Worm (Caenorhabditis elegans) whole organism, midembryonic: ENCODE data around the gene sru-9.
"Not testable (repeated sequence)": the region's sequence is repeated elsewhere in the genome, so short reads cannot be mapped to it uniquely, and the experiment has no call there.

Experiments
- T22C8.4 ChIP-seq: fragments of 200-800 bp; sonication (Bioruptor generic); IDR thresholded peaks from 2 replicates; pipeline ENCODE4 v1.3.6; 2022; ENCODE audit warnings: missing genetic modification characterization, missing compliant biosample characterization
- cog-1 ChIP-seq: sonication (generic microtip); optimal IDR thresholded peaks from 2 replicates; lab custom pipeline; 2016; ENCODE audit warnings: missing genetic modification characterization, missing compliant biosample characterization
- flt-1 ChIP-seq: fragments of 200-800 bp; sonication (Bioruptor generic); IDR thresholded peaks from 2 replicates; pipeline ENCODE4 v1.3.6; 2022; ENCODE audit warnings: missing genetic modification characterization, missing compliant biosample characterization
- klf-2 ChIP-seq: fragments of 200-800 bp; sonication (Bioruptor generic); conservative IDR thresholded peaks from 2 replicates; pipeline ENCODE4 v1.3.6; 2022; ENCODE audit warnings: missing genetic modification reagents, missing genetic modification characterization, missing compliant biosample characterization
- med-1 ChIP-seq: sonication (generic microtip); optimal IDR thresholded peaks from 2 replicates; lab custom pipeline; 2017; ENCODE audit warnings: missing genetic modification characterization, mild to moderate bottlenecking, missing compliant biosample characterization, antibody characterized with exemption, missing genetic modification reagents; ENCODE audit not compliant: insufficient read depth
- ref-1 ChIP-seq: fragments of 200-800 bp; sonication (Bioruptor generic); conservative IDR thresholded peaks from 2 replicates; pipeline ENCODE4 v1.3.6; 2022; ENCODE audit warnings: missing genetic modification reagents, missing genetic modification characterization, missing compliant biosample characterization
- tab-1 ChIP-seq: fragments of 200-800 bp; sonication (Bioruptor generic); IDR thresholded peaks from 2 replicates; pipeline ENCODE4 v1.3.6; 2022; ENCODE audit warnings: missing genetic modification characterization, missing compliant biosample characterization
- ztf-23 ChIP-seq: fragments of 200-800 bp; sonication (Bioruptor generic); IDR thresholded peaks from 2 replicates; pipeline ENCODE4 v1.3.6; 2022; ENCODE audit warnings: missing genetic modification reagents, missing genetic modification characterization, missing compliant biosample characterization
- ztf-29 ChIP-seq: fragments of 200-800 bp; sonication (Bioruptor generic); IDR thresholded peaks from 2 replicates; pipeline ENCODE4 v1.3.6; 2022; ENCODE audit warnings: missing genetic modification reagents, missing genetic modification characterization, missing compliant biosample characterization

The sru-9 gene

DNA sequence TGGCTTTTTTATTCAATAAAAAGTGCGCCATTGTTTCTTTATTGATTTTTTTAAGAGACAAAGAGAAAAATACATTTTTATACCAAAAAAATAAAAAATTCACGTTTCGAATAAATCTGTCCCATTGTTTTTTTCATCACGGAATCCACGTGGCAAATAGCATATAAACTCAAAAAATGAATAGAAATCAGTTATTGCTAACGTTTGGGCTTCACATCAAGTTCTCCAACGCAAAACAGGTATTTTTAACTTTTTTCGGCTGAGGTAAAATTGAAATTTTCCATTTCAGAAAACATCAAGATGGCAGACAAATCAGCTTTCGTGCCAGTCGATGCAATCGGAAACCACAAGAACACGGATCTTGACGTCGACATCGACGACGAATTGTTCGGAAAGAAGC lies 4.6 kb downstream of the sru-9 start, which contains the start of gene Y45F10B.3:
TSS of gene Y45F10B.3 (plus strand) at position 301 of the 400 bp plus-strand sequence.
- TF ChIP-seq ztf-23 (GFP tag; lab: Robert Waterston, UW) = no peak
- no peak for TF ChIP-seq ztf-29
- no peak for TF ChIP-seq tab-1 (GFP tag; lab: Robert Waterston, UW)
- no peak for TF ChIP-seq klf-2 (GFP tag; lab: Robert Waterston, UW)
- no peak for TF ChIP-seq med-1 (GFP tag; lab: Kevin White, UChicago)
- no peak for TF ChIP-seq T22C8.4
- TF ChIP-seq cog-1 (tag; lab: Kevin White, UChicago) = no peak
- no peak for TF ChIP-seq flt-1 (GFP tag; lab: Robert Waterston, UW)
- no peak for TF ChIP-seq ref-1 (GFP tag; lab: Robert Waterston, UW)

- TF ChIP-seq ztf-23, flt-1, ref-1 (GFP tag; lab: Robert Waterston, UW): not testable (repeated sequence)
These were observed 9.0 kb downstream of the sru-9 start, which contains the start of gene Y45F10B.9 for ce11 chrIV:13597813-13598212. TSS of gene Y45F10B.9 (minus strand) at chrIV:13597913.

ce11 chrIV:13600643-13601042 lies 11.8 kb downstream of the sru-9 start:
- no peak for TF ChIP-seq ref-1 (GFP tag; lab: Robert Waterston, UW)
- no peak for TF ChIP-seq cog-1 (tag; lab: Kevin White, UChicago)
- no peak for TF ChIP-seq flt-1 (GFP tag; lab: Robert Waterston, UW)
- no peak for TF ChIP-seq klf-2 (GFP tag; lab: Robert Waterston, UW)
- TF ChIP-seq med-1 (GFP tag; lab: Kevin White, UChicago) = no peak
- TF ChIP-seq ztf-29 = no peak

DNA sequence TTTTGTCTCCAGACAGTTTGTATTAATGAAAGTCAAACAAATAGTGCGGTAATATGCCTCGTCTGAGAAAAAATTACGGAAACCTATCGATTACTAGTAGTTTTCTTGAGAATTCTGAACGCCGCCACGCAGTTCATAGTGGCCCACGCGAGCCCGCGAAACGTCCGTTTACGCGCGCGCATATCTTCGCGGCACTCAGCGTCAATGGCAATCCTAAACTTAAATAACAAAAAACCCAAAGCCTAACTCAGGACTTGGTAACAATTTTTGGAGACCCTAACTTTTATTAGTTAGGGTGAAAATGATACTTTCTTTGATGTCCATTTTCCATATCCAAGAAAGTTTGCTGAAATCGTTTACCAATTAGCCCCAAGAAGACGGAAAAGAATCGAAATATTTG lies 12.6 kb downstream of the sru-9 start:
- TF ChIP-seq T22C8.4 (no peak), flt-1 (GFP tag; lab: Robert Waterston, UW) (no peak), klf-2 (GFP tag; lab: Robert Waterston, UW) (no peak), ztf-29 (no peak), med-1 (GFP tag; lab: Kevin White, UChicago) (no peak), ztf-23 (GFP tag; lab: Robert Waterston, UW) (no peak), tab-1 (GFP tag; lab: Robert Waterston, UW) (no peak), cog-1 (tag; lab: Kevin White, UChicago) (no peak), ref-1 (GFP tag; lab: Robert Waterston, UW) (no peak)

DNA sequence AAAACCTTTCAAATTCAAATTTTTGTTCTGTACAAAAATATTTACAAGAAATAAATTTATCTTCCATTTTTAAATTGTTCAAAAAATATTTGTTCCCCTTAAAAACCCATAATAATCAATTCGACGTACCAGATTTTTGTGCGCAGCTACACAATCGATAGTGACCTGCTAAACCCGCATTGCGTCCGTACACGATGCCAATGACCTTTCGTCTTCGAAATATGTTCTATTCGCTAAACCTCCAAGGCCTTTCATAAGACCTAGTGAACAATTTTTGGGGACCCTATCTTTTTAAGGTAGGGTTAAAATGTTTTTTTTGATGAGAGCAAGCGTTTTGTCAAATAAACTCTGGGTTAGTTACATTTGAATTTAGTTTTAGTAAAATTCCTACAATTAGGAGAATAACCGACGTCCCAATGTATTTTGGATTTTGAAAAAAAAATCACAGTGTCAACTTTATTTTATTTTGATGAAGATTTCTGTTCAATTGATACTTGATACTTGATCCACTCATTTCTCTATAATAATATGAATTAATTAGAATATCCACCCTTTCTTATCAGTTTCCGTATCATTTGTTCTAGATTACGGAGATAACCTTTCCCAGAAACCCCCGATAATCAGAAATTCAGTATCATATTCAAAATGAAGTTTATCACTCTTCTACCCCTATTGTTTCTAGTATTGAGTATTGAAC lies 13.3 kb downstream of the sru-9 start, which contains the start of gene Y45F10B.59:
TSS of gene Y45F10B.59 (plus strand) at position 647 of the 697 bp plus-strand sequence.
- no peak for TF ChIP-seq ref-1 (GFP tag; lab: Robert Waterston, UW)
- TF ChIP-seq med-1 (GFP tag; lab: Kevin White, UChicago) = no peak
- TF ChIP-seq ztf-29 = no peak
- no peak for TF ChIP-seq flt-1 (GFP tag; lab: Robert Waterston, UW)
- TF ChIP-seq ztf-23 (GFP tag; lab: Robert Waterston, UW) = no peak
- no peak for TF ChIP-seq cog-1 (tag; lab: Kevin White, UChicago)
- TF ChIP-seq klf-2 (GFP tag; lab: Robert Waterston, UW) = no peak
- no peak for TF ChIP-seq tab-1 (GFP tag; lab: Robert Waterston, UW)
- TF ChIP-seq T22C8.4 = no peak

- TF ChIP-seq ref-1 (GFP tag; lab: Robert Waterston, UW) = no peak
- no peak for TF ChIP-seq ztf-29
- TF ChIP-seq klf-2 (GFP tag; lab: Robert Waterston, UW) = no peak
- no peak for TF ChIP-seq T22C8.4
- no peak for TF ChIP-seq med-1 (GFP tag; lab: Kevin White, UChicago)
- no peak for TF ChIP-seq flt-1 (GFP tag; lab: Robert Waterston, UW)
These were observed 21.0 kb downstream of the sru-9 start, which contains the start of gene C08F11.13 for ce11 chrIV:13609755-13610154. TSS of gene C08F11.13 (minus strand) at chrIV:13609892.

DNA sequence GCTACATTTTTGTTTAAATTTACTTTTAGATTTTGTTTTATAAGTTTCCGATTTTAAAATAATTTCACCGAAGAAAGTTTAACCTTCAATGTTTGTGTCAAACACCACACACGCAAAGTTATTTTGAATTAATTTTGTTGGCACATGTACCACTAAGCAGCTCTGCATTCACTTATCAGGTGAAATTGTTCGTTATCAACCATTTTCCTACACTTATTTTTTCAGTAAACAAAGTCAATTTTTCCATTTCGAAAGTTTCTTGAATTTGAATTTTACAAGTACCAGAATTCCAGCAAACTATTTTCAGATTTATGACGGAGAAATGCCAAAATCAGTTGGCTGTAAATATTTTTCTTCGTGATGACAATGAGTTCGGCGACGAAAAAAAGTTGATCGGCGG lies 30.4 kb downstream of the sru-9 start, which contains the start of gene C08F11.3:
TSS of gene C08F11.3 (plus strand) at position 301 of the 400 bp plus-strand sequence.
- TF ChIP-seq med-1 (GFP tag; lab: Kevin White, UChicago) = no peak
- TF ChIP-seq ztf-29 = no peak
- TF ChIP-seq T22C8.4 = no peak
- no peak for TF ChIP-seq klf-2 (GFP tag; lab: Robert Waterston, UW)
- no peak for TF ChIP-seq flt-1 (GFP tag; lab: Robert Waterston, UW)
- no peak for TF ChIP-seq ztf-23 (GFP tag; lab: Robert Waterston, UW)
- TF ChIP-seq ref-1 (GFP tag; lab: Robert Waterston, UW) = no peak
- TF ChIP-seq cog-1 (tag; lab: Kevin White, UChicago) = no peak
- TF ChIP-seq tab-1 (GFP tag; lab: Robert Waterston, UW) = no peak

DNA sequence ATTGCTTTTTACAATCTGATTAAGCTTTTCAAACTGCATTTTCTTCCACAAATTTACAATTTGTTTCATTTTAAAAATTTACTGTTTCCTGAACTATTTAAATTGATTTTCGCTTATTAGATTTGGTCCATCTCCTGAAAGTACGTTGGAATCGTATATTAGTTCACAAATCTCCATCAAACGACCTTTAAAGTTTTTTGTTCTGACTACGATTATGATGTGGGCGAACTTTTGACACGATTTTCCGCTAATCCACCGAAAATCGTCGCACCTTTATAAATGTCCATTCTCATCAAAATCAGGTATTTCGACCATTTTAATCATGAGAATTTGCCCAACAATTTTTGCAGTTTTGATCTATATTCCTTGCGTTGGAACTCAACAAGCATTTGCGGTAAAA lies 34.7 kb downstream of the sru-9 start, which contains the start of gene C08F11.1:
TSS of gene C08F11.1 (plus strand) at position 301 of the 400 bp plus-strand sequence.
- TF ChIP-seq ref-1 (GFP tag; lab: Robert Waterston, UW) (no peak), flt-1 (GFP tag; lab: Robert Waterston, UW) (no peak), T22C8.4 (no peak), cog-1 (tag; lab: Kevin White, UChicago) (no peak), tab-1 (GFP tag; lab: Robert Waterston, UW) (no peak), klf-2 (GFP tag; lab: Robert Waterston, UW) (no peak), ztf-29 (no peak), ztf-23 (GFP tag; lab: Robert Waterston, UW) (no peak), med-1 (GFP tag; lab: Kevin White, UChicago) (no peak)

DNA sequence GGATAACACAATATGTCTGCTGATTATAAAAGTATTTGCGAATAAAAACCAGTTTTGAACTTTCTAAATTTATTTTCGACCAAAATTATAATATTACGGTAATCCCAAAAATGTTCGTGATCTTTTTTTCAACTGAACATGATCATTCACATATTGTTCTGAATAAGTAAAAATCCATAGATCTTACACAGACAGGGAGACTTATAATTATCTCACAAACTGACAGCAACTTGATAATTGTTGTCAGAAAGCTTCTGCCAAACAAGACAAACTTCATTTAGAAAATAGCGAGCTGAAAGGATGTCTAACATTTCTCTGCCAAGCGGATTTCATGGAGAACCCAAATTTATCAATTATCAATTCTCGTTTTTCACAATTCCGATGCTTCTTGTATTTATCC lies 37.7 kb downstream of the sru-9 start, which contains the start of gene sru-21:
TSS of gene sru-21 (plus strand) at position 301 of the 400 bp plus-strand sequence.
- TF ChIP-seq med-1 (GFP tag; lab: Kevin White, UChicago) (no peak), ref-1 (GFP tag; lab: Robert Waterston, UW) (no peak), ztf-23 (GFP tag; lab: Robert Waterston, UW) (no peak), cog-1 (tag; lab: Kevin White, UChicago) (no peak), klf-2 (GFP tag; lab: Robert Waterston, UW) (no peak), T22C8.4 (no peak), flt-1 (GFP tag; lab: Robert Waterston, UW) (no peak), ztf-29 (no peak), tab-1 (GFP tag; lab: Robert Waterston, UW) (no peak)
